Fruit fly (Drosophila melanogaster): ENCODE results near the gene CG6661.

Gene CG6661

DNA sequence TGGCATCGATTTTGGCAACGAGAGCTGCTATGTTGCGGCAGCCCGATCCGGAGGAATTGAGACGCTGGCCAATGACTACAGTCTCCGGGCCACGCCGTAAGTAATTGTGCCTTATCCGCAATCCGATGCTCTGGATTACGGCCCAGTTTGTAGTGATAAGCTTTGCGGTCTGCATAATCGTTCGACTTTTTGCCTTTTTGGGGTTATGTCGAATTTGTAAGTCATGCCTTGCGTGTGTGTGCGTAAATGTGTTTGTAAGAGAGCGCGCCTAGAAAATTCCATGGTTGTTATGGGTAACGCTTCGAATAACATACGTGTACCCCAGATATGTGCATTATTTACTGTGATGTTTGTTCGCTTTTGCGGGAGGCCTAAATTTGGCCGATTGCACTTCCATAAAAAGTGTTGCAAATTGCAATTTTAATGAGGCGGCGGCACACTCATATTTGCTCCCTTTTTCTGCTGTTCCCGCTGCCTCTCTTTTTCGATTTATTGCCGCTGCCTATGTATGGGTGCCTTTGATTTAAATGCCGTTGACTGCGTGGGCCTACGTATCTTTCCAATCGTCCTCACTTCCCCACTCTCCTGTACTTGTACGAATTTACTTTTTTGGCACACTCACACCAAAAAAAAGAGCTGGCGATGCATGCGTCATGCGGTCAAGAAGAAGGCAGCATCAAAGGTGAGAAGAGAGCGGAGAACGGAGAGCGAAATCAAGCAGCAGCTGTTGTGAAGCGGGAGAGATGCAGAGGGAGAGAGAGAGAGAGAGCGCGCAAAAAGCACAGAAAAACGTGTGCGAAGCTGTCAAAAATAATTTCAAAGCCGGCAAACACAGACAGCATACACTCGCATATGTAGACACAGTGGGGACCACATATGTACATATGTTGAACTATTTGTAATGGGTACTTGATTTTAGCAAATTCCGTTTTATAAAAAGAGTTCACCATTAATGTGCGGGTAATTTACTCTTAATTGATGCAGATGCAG lies 3.4 kb downstream of the CG6661 start (continued):
- TF ChIP-seq CG31365 (tag; optimal IDR thresholded peaks at IDR 0.05) (no peak), Dp (GFP tag; optimal IDR thresholded peaks at IDR 0.05) (no peak), Pdp1 (GFP tag; optimal IDR thresholded peaks at IDR 0.05) (peak in 1 of 2 experiments; percentile 91), CG1832 (GFP tag; optimal IDR thresholded peaks at IDR 0.05) (peak; percentile 67), sob (GFP tag; IDR thresholded peaks at IDR 0.05) (peak; percentile 35; the same call in 1 of the 2 replicates), vvl (GFP tag; IDR thresholded peaks at IDR 0.05) (peak; percentile 26; the same call in 1 of the 2 replicates), CG17359 (tag; optimal IDR thresholded peaks at IDR 0.05) (no peak), CG17912 (GFP tag; optimal IDR thresholded peaks at IDR 0.05) (peak; percentile 20), chinmo (GFP tag; IDR thresholded peaks at IDR 0.05; ENCODE audit: partially characterized antibody) (peak; percentile 89; the same call in 2 of the 4 replicates), Meics (GFP tag; optimal IDR thresholded peaks at IDR 0.05) (no peak), sens (GFP tag) (peak; percentile 78), lmd (GFP tag; IDR thresholded peaks at IDR 0.05) (no peak), CG12391 (tag; optimal IDR thresholded peaks at IDR 0.05) (no peak), cwo (GFP tag; optimal IDR thresholded peaks at IDR 0.05) (peak; percentile 79), CG11560 (tag; IDR thresholded peaks at IDR 0.05) (no peak), CG33557 (GFP tag; optimal IDR thresholded peaks at IDR 0.05) (no peak), Drgx (GFP tag; IDR thresholded peaks at IDR 0.05) (peak; percentile 54; the same call in 1 of the 2 replicates), chm (GFP tag; IDR thresholded peaks at IDR 0.05) (peak; percentile 43; the same call in 1 of the 2 replicates), her (GFP tag; optimal IDR thresholded peaks at IDR 0.05) (no peak), pum (GFP tag; optimal IDR thresholded peaks at IDR 0.05) (no peak), CG17802 (tag; optimal IDR thresholded peaks at IDR 0.05) (no peak), CG6683 (GFP tag; optimal IDR thresholded peaks at IDR 0.05) (no peak), esg (GFP tag; conservative IDR thresholded peaks at IDR 0.05) (no peak), CG3995 (GFP tag; optimal IDR thresholded peaks at IDR 0.05) (no peak), NC2β (GFP tag; optimal IDR thresholded peaks at IDR 0.05) (no peak), prd (optimal IDR thresholded peaks at IDR 0.05) (no peak), prd (GFP tag; IDR thresholded peaks at IDR 0.05) (0 out of 3 replicates have a peak, but pooled peaks have one; percentile 6), Med (GFP tag) (peak; percentile 86), CG5245 (GFP tag; optimal IDR thresholded peaks at IDR 0.05) (no peak), Ptx1 (GFP tag; IDR thresholded peaks at IDR 0.05) (no peak), ken (GFP tag; IDR thresholded peaks at IDR 0.05) (no peak), D19A (tag; optimal IDR thresholded peaks at IDR 0.05) (no peak), hbn (GFP tag; IDR thresholded peaks at IDR 0.05; ENCODE audit: partially characterized antibody) (peak; percentile 42), CG17612 (GFP tag; IDR thresholded peaks at IDR 0.05) (no peak), fd3F (GFP tag; optimal IDR thresholded peaks at IDR 0.05) (peak; percentile 19), CG8765 (GFP tag; IDR thresholded peaks at IDR 0.05) (no peak), Dbx (GFP tag; IDR thresholded peaks at IDR 0.05) (peak; percentile 55; the same call in 2 of the 3 replicates), Doc3 (GFP tag; IDR thresholded peaks at IDR 0.05; ENCODE audit: partially characterized antibody) (0 out of 3 replicates have a peak, but pooled peaks have one; percentile 35), peb (GFP tag; IDR thresholded peaks at IDR 0.05) (no peak), CG7963 (GFP tag; IDR thresholded peaks at IDR 0.05; ENCODE audit: partially characterized antibody) (no peak), MBD-R2 (GFP tag; IDR thresholded peaks at IDR 0.05) (peak; percentile 40), inv (GFP tag; IDR thresholded peaks at IDR 0.05; ENCODE audit: partially characterized antibody) (no peak), psq (GFP tag; optimal IDR thresholded peaks at IDR 0.05) (no peak), CG13624 (GFP tag; optimal IDR thresholded peaks at IDR 0.05) (no peak), CG10462 (GFP tag; optimal IDR thresholded peaks at IDR 0.05) (no peak), ATbp (GFP tag; optimal IDR thresholded peaks at IDR 0.05) (no peak), bigmax (GFP tag; optimal IDR thresholded peaks at IDR 0.05) (peak; percentile 97), Ada2b (GFP tag; IDR thresholded peaks at IDR 0.05) (no peak)
